Worm (Caenorhabditis elegans): ENCODE data around the gene nas-12.

nas-12 gene

ce11 chrIV:10223723-10224122 is at the start of gene nas-12:
Gene nas-12, plus strand, starts transcription at chrIV:10224023.
- no peak for TF ChIP-seq unc-62 (GFP tag; optimal IDR thresholded peaks at IDR 0.05)

DNA sequence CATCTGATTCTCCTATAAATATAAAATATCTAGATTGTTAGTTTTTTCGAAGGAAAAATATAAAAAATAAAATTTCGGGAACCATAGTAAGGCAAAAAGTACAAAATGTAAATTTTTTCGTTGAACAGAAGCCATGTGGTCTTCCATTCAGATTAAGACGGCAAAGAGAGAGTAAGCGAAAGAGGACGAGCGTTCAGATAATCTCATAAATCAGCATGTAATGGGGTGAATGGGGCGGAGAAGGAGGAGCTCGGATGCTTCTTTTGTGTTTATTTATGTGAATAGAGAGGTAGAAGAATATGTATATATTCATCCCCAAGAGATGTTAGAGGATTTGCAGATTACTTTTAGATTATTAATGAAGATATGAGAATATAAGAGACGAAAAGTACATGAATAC is 49.5 kb upstream of the nas-12 start, which contains the start of gene pxf-1:
Gene pxf-1, minus strand, starts transcription at position 14 of the 400 bp plus-strand sequence.
- no peak for TF ChIP-seq unc-62 (GFP tag; optimal IDR thresholded peaks at IDR 0.05)

DNA sequence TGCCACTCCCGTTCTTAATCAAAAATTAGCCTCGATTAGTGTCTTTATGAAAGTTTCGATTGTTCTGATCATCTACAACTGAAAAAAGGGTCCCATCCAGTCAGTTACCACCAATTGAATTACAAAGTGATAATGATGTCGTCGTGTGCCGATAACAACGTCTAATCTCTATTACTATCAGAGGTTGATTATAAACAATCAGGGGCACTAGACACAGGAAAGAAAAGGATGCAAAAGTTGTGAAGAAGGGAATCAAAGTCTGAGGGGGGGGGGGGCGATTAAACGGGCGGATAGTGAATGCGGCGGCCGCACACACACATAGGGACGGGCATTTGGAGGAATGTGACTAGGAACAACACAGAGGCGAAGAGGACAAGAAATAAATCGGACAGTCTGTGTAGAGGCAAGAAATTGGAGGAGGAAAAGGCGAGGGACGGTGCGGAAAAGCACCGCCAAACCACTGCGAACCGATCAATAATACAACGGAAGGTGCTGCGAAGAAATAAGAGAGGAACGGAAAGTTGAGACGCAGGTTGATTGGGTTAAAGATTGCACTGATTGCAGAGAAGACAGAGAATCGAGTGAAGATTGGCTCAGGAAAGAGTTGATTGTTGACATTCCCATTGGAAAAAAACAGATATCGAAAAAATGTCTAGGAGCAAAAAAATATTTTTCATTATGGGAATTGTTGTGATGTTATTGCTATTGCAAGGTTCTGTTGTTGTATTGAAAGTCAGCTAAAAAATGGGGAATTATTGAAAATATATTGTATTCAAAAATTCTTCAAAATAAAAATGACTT is 48.7 kb upstream of the nas-12 start:
- no peak for TF ChIP-seq unc-62 (GFP tag; optimal IDR thresholded peaks at IDR 0.05)

DNA sequence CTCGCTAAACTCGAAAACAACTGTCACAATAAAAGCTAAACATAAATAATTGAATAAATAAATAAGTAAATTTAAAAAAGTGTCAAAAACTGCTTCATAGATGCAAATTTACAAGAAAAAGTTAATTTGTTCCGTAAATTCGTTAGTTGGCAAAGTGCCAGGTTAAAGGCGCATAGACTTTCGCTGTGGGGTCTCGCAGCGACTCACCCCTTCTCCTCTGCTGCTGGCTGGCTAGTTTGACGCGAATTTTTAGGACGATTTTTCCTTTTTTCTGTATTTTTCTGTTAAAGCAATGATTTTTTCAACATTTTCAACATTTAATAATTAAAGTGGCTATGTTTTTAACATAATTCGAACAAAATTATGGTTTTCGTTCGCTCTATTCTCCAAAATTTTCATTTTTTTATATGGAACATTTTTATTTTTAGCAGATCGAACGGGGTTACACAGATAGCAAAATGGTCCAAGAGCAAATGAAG is 47.5 kb upstream of the nas-12 start, which contains the start of gene rack-1:
Gene rack-1, plus strand, starts transcription at position 429 of the 479 bp plus-strand sequence.
- no peak for TF ChIP-seq unc-62 (GFP tag; optimal IDR thresholded peaks at IDR 0.05)

ce11 chrIV:10177779-10178178 is 46.0 kb upstream of the nas-12 start, which contains the start of gene mspn-1:
Gene mspn-1, plus strand, starts transcription at chrIV:10177968.
- no peak for TF ChIP-seq unc-62 (GFP tag; optimal IDR thresholded peaks at IDR 0.05)

DNA sequence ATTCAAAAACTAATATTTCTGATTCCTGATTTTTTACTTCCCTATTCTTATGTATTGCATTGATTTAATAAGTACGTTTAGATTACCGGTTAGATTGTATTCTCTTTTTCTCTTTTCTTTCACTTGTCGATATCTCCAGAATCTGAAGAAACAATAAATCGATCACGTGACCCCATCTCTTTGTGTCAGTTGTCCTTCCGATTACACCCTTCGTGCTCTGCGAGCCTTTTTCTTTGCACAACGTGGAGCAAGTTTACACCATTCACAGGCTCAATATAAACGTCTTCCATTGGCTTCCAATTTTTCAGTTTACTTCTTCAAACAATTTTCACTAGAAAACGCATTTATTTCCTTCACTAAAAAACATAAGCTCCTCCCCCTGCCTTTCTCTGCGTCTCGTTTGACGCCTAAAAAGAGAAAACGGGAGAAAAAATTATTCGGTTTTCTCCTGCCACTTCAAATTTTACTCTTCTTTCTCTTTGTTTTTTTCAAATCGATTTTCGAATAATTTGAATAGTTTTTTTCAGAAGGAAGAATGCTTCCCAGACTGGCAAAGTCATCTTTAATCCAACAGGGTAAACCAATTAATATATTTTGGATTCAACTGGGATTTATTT is 43.6 kb upstream of the nas-12 start, which contains the start of gene gta-1:
Gene gta-1, plus strand, starts transcription at position 528 of the 617 bp plus-strand sequence.
- TF ChIP-seq unc-62 (GFP tag; optimal IDR thresholded peaks at IDR 0.05): no peak

DNA sequence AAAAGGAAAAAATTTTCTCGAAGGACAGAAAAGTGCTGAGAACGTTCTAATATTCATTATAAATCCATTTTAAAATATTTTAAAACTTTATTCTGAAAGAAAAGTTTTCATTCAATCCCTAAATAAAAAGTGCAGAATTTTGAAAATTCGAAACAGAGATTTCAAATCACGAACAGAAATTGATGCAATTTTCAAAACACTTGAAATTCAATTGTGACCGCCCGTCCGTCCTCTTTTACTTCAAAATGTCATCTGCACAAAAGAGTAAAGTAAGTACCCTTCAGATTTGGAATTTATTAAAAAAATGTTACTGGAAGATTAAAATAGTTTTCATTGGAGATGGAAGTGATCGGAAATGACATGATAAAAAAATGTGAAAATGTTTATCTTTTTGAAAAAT is 35.3 kb upstream of the nas-12 start:
- TF ChIP-seq unc-62 (GFP tag; optimal IDR thresholded peaks at IDR 0.05): no peak

DNA sequence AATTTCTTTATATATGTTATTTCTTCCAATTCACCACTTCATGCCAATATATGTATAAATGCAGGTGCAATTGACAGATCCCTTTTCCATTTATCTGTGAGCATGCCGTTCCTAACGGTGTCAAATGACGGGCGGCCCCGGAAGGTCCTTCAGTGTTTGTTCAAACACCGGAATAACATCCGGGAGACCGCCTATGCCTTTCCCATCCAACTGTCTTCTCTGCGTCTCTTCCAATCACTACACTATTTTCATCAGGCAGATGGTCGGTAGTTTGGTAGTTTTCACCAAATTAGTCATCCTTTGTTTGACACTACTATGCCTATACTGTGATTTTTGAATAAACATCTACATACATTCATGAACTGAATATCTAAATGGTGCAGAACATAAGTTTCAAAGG is 33.2 kb upstream of the nas-12 start:
- no peak for TF ChIP-seq unc-62 (GFP tag; optimal IDR thresholded peaks at IDR 0.05)

DNA sequence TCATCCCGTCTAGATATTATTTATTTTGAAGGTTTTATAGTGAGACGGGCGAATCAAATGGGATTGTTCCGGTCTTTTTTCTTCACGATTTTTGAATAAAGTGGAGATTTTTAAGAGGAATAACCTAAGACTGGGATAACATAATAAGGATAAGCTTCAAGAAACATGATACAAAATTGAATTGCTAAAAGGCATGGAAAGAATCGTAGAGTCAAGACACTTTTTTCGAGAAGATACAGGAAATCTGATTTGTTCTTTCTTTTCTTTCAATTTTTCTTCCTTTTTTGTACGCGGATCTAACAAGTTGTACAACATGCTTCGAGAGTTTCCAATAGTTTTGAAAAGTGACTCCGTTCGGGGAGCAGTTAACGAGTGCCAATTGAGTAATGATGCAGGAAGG is 32.3 kb upstream of the nas-12 start:
- no peak for TF ChIP-seq unc-62 (GFP tag; optimal IDR thresholded peaks at IDR 0.05)

DNA sequence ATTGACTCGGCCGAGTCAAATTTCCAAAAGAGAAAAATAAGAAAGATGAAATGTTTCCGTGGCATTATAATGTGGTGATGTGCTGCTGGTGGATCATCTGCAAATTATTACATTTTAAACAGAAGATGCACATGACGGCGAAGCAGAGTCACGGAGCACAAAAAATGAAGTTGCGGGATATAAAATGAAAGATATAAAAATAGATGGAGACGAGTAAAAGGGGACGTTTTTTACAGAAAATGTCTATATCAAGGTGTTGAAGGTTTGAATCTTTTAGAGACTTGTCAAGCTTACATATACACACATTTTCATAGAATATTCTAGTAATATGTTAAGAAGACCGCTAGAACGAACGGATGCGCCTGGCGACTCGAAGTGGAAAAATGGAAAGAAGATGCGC is 29.5 kb upstream of the nas-12 start, which contains the start of gene ptrg-1:
Gene ptrg-1, minus strand, starts transcription at position 101 of the 400 bp plus-strand sequence.
- no peak for TF ChIP-seq unc-62 (GFP tag; optimal IDR thresholded peaks at IDR 0.05)

DNA sequence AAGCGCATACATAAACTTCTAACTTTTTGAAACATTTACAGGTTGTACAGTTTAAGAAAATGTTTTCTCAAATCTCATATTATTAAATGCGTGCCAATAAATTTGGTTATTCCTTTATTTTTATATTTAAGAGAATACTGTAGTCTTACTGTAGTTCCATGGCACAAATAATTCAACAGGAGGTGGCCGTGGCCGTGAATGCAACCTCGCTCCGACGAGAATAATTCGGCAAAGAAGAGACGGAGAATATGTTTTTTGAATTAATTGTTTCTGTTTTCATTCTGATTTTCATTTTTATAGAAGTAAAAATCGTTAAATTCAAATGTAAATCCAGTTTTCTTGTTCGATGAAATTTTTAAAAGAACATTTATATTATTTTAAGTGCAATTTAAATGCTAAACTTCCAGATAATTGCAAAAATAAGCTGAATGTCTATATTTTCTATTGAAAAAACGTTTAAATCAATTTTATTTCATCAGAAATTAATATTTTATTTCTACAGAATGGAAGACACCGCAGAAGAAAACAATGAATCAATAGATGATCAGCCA is 26.4 kb upstream of the nas-12 start, which contains the start of gene gon-4:
Gene gon-4, plus strand, starts transcription at position 501 of the 551 bp plus-strand sequence.
- no peak for TF ChIP-seq unc-62 (GFP tag; optimal IDR thresholded peaks at IDR 0.05)

DNA sequence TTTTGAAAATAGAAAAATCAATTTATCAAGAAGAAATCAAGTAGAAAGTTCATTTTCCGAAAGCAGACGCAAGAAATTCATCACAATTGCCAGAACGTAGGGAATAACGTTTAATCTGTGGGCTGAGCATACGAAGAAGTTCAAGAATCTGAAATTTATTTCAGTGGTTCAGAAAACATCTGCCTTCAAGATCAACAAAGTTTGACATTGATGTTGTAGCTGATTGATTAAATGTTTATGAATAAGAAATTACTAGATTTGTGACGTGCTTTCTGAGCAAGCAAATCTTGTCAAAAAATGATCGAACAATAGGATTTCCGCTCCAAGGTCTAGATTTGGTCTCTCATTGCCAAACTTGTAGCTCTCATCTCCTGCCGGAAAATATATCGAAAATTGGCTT is 17.6 kb upstream of the nas-12 start, which contains the start of gene K04D7.6:
Gene K04D7.6, minus strand, starts transcription at position 101 of the 400 bp plus-strand sequence.
- no peak for TF ChIP-seq unc-62 (GFP tag; optimal IDR thresholded peaks at IDR 0.05)

ce11 chrIV:10214811-10215210 is 9.0 kb upstream of the nas-12 start, which contains the start of gene abt-1:
Gene abt-1, minus strand, starts transcription at chrIV:10214911.
- TF ChIP-seq unc-62 (GFP tag; optimal IDR thresholded peaks at IDR 0.05): no peak

ce11 chrIV:10215393-10215792 is 8.4 kb upstream of the nas-12 start:
- TF ChIP-seq unc-62 (GFP tag; optimal IDR thresholded peaks at IDR 0.05): no peak

DNA sequence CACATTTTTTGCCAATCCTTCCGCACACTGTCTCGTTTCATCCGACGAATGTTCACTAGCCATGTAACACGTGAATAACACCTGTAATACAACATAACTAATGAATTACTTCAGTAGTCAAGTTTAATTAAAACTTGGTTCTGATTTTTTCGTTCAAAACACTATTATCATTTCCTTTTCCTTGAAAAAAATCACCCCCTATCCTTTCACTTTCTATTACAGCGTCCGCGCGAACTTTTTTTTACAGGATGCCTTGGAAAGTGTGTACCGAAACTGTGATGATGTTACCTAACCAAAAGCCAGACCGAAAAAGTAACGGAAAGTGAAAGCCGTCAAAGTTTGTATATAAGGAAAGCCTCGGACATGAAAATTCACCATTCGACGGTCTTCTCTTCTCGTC is 7.7 kb upstream of the nas-12 start, which contains the start of gene col-124:
Gene col-124, plus strand, starts transcription at position 374 of the 400 bp plus-strand sequence.
- no peak for TF ChIP-seq unc-62 (GFP tag; optimal IDR thresholded peaks at IDR 0.05)

ce11 chrIV:10216704-10217296 is 7.0 kb upstream of the nas-12 start:
- TF ChIP-seq unc-62 (GFP tag; optimal IDR thresholded peaks at IDR 0.05): no peak

Measured in whole organism, dauer.